Fruit fly (Drosophila melanogaster) whole organism, wandering third instar larva: Measurements from ENCODE around the gene FoxK.

Experiments
- Abd-B ChIP-seq: fragments of >200 bp; optimal IDR thresholded peaks from 2 replicates; lab custom pipeline; 2017; ENCODE audit warnings: missing biosample characterization, missing genetic modification characterization
- CG32264 ChIP-seq: fragments of 200-800 bp; sonication (Bioruptor generic); optimal IDR thresholded peaks from 2 replicates; lab custom pipeline; 2016; ENCODE audit warnings: missing biosample characterization, missing genetic modification characterization
- CG9705 ChIP-seq: fragments of 200-800 bp; sonication (Bioruptor generic); optimal IDR thresholded peaks from 2 replicates; lab custom pipeline; 2018; ENCODE audit warnings: missing biosample characterization, mild to moderate bottlenecking, missing genetic modification characterization
- CrebA ChIP-seq: fragments of 200-800 bp; sonication (Bioruptor generic); optimal IDR thresholded peaks from 2 replicates; lab custom pipeline; 2016; ENCODE audit warnings: missing biosample characterization, mild to moderate bottlenecking, missing genetic modification characterization, borderline replicate concordance
- Dfd ChIP-seq: fragments of >200 bp; optimal IDR thresholded peaks from 2 replicates; lab custom pipeline; 2017; ENCODE audit warnings: missing biosample characterization, missing genetic modification characterization
- Dif ChIP-seq: fragments of 200-275, 200-300 bp; sonication (Bioruptor generic); optimal IDR thresholded peaks from 2 replicates; lab custom pipeline; 2018; ENCODE audit warnings: missing biosample characterization, missing genetic modification characterization; ENCODE audit not compliant: partially characterized antibody
- GATAd ChIP-seq: sonication (Bioruptor generic); optimal IDR thresholded peaks from 2 replicates; lab custom pipeline; 2016; ENCODE audit warnings: missing biosample characterization, missing genetic modification characterization
- HLH106 ChIP-seq: fragments of 200-800 bp; optimal IDR thresholded peaks from 3 replicates; lab custom pipeline; 2019; ENCODE audit warnings: missing biosample characterization, mild to moderate bottlenecking, missing genetic modification characterization, moderate library complexity
- Hnf4 ChIP-seq: fragments of 200-800 bp; sonication (Bioruptor generic); optimal IDR thresholded peaks from 2 replicates; lab custom pipeline; 2016; ENCODE audit warnings: missing biosample characterization, mild to moderate bottlenecking, missing genetic modification characterization
- Hr78 ChIP-seq: fragments of >200 bp; optimal IDR thresholded peaks from 2 replicates; lab custom pipeline; 2017; ENCODE audit warnings: missing biosample characterization, missing genetic modification characterization
- Hr83 ChIP-seq: fragments of 200-300 bp; sonication (Bioruptor generic); optimal IDR thresholded peaks from 2 replicates; lab custom pipeline; 2016; ENCODE audit warnings: missing biosample characterization, mild to moderate bottlenecking, missing genetic modification characterization, moderate library complexity; ENCODE audit not compliant: poor library complexity, severe bottlenecking
- Jra ChIP-seq: sonication (Bioruptor generic); optimal IDR thresholded peaks from 2 replicates; lab custom pipeline; 2016; ENCODE audit warnings: missing biosample characterization, missing genetic modification characterization
- Mio ChIP-seq: sonication (Bioruptor generic); optimal IDR thresholded peaks from 2 replicates; lab custom pipeline; 2016; ENCODE audit warnings: missing biosample characterization, missing genetic modification characterization
- Myc ChIP-seq: fragments of >200 bp; optimal IDR thresholded peaks from 2 replicates; lab custom pipeline; 2017
- N ChIP-seq: fragments of >200 bp; optimal IDR thresholded peaks from 2 replicates; lab custom pipeline; 2018; ENCODE audit warnings: missing biosample characterization, missing external identifiers, missing genetic modification characterization
- OdsH ChIP-seq: fragments of 200-800 bp; sonication (Bioruptor generic); optimal IDR thresholded peaks from 2 replicates; lab custom pipeline; 2016; ENCODE audit warnings: missing biosample characterization, mild to moderate bottlenecking, missing genetic modification characterization
- Rel ChIP-seq, 2 experiments: fragments of 200-800 bp; sonication (Bioruptor generic) in 1 of 2; optimal IDR thresholded peaks; 2 replicates in 1 of 2; 3 replicates in 1 of 2; lab custom pipeline; 2016 to 2019; ENCODE audit warnings: mild to moderate bottlenecking in 2 of 2, missing biosample characterization in 2 of 2, missing genetic modification characterization in 2 of 2, moderate library complexity in 1 of 2
- Sp1 ChIP-seq: fragments of 200-800 bp; sonication (Bioruptor generic); optimal IDR thresholded peaks from 3 replicates; lab custom pipeline; 2019; ENCODE audit warnings: missing biosample characterization, mild to moderate bottlenecking, missing genetic modification characterization, moderate library complexity
- Vsx2 ChIP-seq: fragments of 200-300, 225-300 bp; sonication (Bioruptor generic); optimal IDR thresholded peaks from 2 replicates; lab custom pipeline; 2018; ENCODE audit warnings: missing biosample characterization, missing genetic modification characterization; ENCODE audit not compliant: partially characterized antibody
- br ChIP-seq: fragments of 200-800 bp; sonication (Bioruptor generic); optimal IDR thresholded peaks from 2 replicates; lab custom pipeline; 2016; ENCODE audit warnings: missing biosample characterization, missing genetic modification characterization
- brk ChIP-seq: fragments of 200-800 bp; sonication (Bioruptor generic); optimal IDR thresholded peaks from 2 replicates; lab custom pipeline; 2016; ENCODE audit warnings: missing biosample characterization, mild to moderate bottlenecking, missing genetic modification characterization
- dl ChIP-seq, 2 experiments: fragments of 175-275, 200-275 bp in 1 of 2; fragments of 200-275 bp in 1 of 2; sonication (Bioruptor generic); optimal IDR thresholded peaks; lab custom pipeline; 2018; ENCODE audit warnings: mild to moderate bottlenecking in 2 of 2, missing biosample characterization in 2 of 2, missing genetic modification characterization in 2 of 2, moderate library complexity in 2 of 2; ENCODE audit not compliant: partially characterized antibody in 2 of 2, insufficient read depth in 1 of 2
- dmrt93B ChIP-seq: fragments of 200-800 bp; sonication (Bioruptor generic); optimal IDR thresholded peaks from 2 replicates; lab custom pipeline; 2018; ENCODE audit warnings: missing biosample characterization, mild to moderate bottlenecking, missing genetic modification characterization
- dsf ChIP-seq: sonication (Bioruptor generic); optimal IDR thresholded peaks from 2 replicates; lab custom pipeline; 2016; ENCODE audit warnings: missing biosample characterization, missing genetic modification characterization, borderline replicate concordance
- ey ChIP-seq: fragments of 200-800 bp; sonication (Bioruptor generic); optimal IDR thresholded peaks from 2 replicates; lab custom pipeline; 2016; ENCODE audit warnings: missing biosample characterization, missing genetic modification characterization
- foxo ChIP-seq, 2 experiments: fragments of 200-800 bp; sonication (Bioruptor generic); optimal IDR thresholded peaks; 2 replicates in 1 of 2; 3 replicates in 1 of 2; lab custom pipeline; 2016 to 2017; ENCODE audit warnings: missing biosample characterization in 2 of 2, missing genetic modification characterization in 2 of 2
- fru ChIP-seq: fragments of 200-800 bp; sonication (Bioruptor generic); optimal IDR thresholded peaks from 3 replicates; lab custom pipeline; 2016; ENCODE audit warnings: missing biosample characterization, mild to moderate bottlenecking, missing genetic modification characterization
- h ChIP-seq: fragments of 200-800 bp; sonication (Bioruptor generic); optimal IDR thresholded peaks from 3 replicates; lab custom pipeline; 2016; ENCODE audit warnings: missing biosample characterization, mild to moderate bottlenecking, missing genetic modification characterization
- jim ChIP-seq: fragments of 175-275, 200-325 bp; sonication (Bioruptor generic); optimal IDR thresholded peaks from 2 replicates; lab custom pipeline; 2016; ENCODE audit warnings: missing biosample characterization, mild to moderate bottlenecking, missing genetic modification characterization
- lola ChIP-seq: fragments of >200 bp; optimal IDR thresholded peaks from 2 replicates; lab custom pipeline; 2017; ENCODE audit warnings: missing biosample characterization, missing genetic modification characterization
- pan ChIP-seq: fragments of >200 bp; optimal IDR thresholded peaks from 2 replicates; lab custom pipeline; 2017
- psq ChIP-seq: fragments of 200-800 bp; sonication (Bioruptor generic); optimal IDR thresholded peaks from 3 replicates; lab custom pipeline; 2017; ENCODE audit warnings: missing biosample characterization, mild to moderate bottlenecking, missing genetic modification characterization, moderate library complexity
- rgr ChIP-seq: fragments of 200-800 bp; sonication (Bioruptor generic); optimal IDR thresholded peaks from 3 replicates; lab custom pipeline; 2016; ENCODE audit warnings: missing biosample characterization, mild to moderate bottlenecking, missing genetic modification characterization
- sage ChIP-seq: fragments of 200-800 bp; sonication (Bioruptor generic); optimal IDR thresholded peaks from 2 replicates; lab custom pipeline; 2016; ENCODE audit warnings: missing biosample characterization, mild to moderate bottlenecking, missing genetic modification characterization
- sv ChIP-seq: fragments of 200-800 bp; sonication (Bioruptor generic); optimal IDR thresholded peaks from 3 replicates; lab custom pipeline; 2016; ENCODE audit warnings: missing biosample characterization, missing genetic modification characterization
- tai ChIP-seq: sonication (Bioruptor generic); optimal IDR thresholded peaks from 2 replicates; lab custom pipeline; 2016; ENCODE audit warnings: missing biosample characterization, missing genetic modification characterization
- usp ChIP-seq: fragments of >200 bp; optimal IDR thresholded peaks from 2 replicates; lab custom pipeline; 2017; ENCODE audit warnings: missing biosample characterization, missing genetic modification characterization
- woc ChIP-seq: sonication (Bioruptor generic); optimal IDR thresholded peaks from 2 replicates; lab custom pipeline; 2016; ENCODE audit warnings: missing biosample characterization, mild to moderate bottlenecking, missing genetic modification characterization

Gene FoxK

DNA sequence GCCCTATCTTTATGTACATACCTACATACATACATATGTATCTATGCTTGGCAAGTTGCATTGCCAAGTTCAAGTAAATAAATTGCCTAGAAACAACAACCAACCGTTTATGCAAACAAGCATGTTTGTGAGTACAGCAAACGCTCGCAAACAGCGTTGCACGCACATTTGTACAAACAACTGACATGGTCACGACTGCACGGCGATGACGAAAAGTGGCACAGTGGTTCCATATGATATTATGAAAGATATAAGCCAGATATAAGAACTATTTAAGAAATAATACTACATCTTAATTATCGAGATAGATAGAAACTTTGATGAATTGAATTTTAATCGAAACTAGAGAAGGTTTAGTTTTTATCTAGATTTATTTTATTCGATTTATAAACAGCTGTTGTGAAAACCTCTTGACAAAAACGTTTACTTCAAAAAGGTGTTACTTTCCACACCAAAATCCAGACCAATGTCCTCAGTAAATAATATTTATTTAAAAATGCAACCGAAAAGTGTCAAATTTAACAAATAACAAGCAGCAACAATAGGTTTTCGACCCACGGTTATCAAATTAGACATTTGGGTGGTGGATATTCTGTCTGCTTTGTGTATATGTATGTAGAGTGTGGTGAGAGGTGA, 30.7 kb downstream of the FoxK start:
- TF ChIP-seq CG32264 (GFP tag; lab: Kevin White, UChicago) (peak; percentile 13), Jra (GFP tag; lab: Kevin White, UChicago) (peak; percentile 8), Dfd (no peak), woc (GFP tag; lab: Kevin White, UChicago) (peak; percentile 68), HLH106 (tag; lab: Kevin White, UChicago) (peak; percentile 54), lola (no peak), ey (GFP tag; lab: Kevin White, UChicago) (peak; percentile 74), brk (GFP tag; lab: Kevin White, UChicago) (peak; percentile 40), usp (GFP tag; lab: Kevin White, UChicago) (no peak), h (peak; percentile 81), fru (GFP tag; lab: Kevin White, UChicago) (peak; percentile 72), dmrt93B (GFP tag; lab: Kevin White, UChicago) (peak; percentile 6), rgr (GFP tag; lab: Kevin White, UChicago) (peak; percentile 74), Myc (lab: Kevin White, UChicago) (no peak), dl (GFP tag; optimal IDR thresholded peaks at IDR 0.05; lab: Kevin White, UChicago; ENCODE audit: insufficient read depth in 1 of 2, partially characterized antibody in 2 of 2) (no peak), jim (GFP tag; lab: Kevin White, UChicago) (peak; percentile 55), sv (GFP tag; lab: Kevin White, UChicago) (peak; percentile 90), tai (GFP tag; lab: Kevin White, UChicago) (peak; percentile 78), GATAd (GFP tag; lab: Kevin White, UChicago) (peak; percentile 25), foxo (GFP tag; optimal IDR thresholded peaks at IDR 0.05; lab: Kevin White, UChicago) (peak in 1 of 2 experiments; percentile 84), CrebA (no peak), OdsH (peak; percentile 80), psq (GFP tag; lab: Kevin White, UChicago) (peak; percentile 79), Hr83 (peak; percentile 96), Hnf4 (GFP tag; lab: Kevin White, UChicago) (peak; percentile 47), br (GFP tag; lab: Kevin White, UChicago) (peak; percentile 70), Sp1 (GFP tag; lab: Kevin White, UChicago) (peak; percentile 76), sage (peak; percentile 42)

- TF ChIP-seq rgr (GFP tag; lab: Kevin White, UChicago): no peak
- TF ChIP-seq HLH106 (tag; lab: Kevin White, UChicago): no peak
- no peak for TF ChIP-seq lola
- TF ChIP-seq, all 38 proteins: peak for 0
These were observed 34.8 kb downstream of the FoxK start for dm6 chr3L:11085810-11086209.

DNA sequence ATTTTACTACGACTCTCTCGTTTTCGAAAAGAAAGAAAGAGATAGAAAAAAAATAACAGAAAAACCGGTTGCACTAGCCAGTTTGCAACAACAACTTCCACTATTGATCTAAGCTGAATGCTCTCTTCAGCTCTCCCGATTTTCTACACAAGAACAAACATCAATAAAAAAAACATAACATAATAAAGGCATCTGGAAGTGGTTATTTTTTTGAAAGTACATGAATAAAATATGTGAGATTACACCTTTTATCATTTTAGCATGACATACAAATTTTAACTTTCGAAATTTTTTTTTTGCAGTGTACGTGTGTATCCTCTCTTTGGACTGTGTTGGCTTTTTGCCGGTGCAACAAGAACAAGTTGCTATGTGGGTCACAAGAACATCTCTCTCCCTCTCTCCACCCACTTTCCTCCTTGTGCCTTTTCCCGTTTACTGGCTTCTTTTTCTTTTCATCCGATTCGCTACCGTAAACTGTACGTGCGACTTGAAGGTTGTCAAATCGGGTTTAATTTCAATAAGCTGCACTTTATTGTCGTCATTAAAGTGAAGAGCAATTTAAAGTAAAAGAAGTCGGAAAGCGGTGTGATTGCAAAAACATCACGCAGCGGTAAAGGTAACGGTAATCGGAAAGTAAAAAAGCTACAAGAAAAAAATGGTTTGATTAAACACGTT, 35.9 kb downstream of the FoxK start:
- TF ChIP-seq psq (GFP tag; lab: Kevin White, UChicago) (peak; percentile 70), sage (peak; percentile 51), ey (GFP tag; lab: Kevin White, UChicago) (peak; percentile 89), dsf (no peak), pan (lab: Kevin White, UChicago) (no peak), Dif (no peak), Mio (GFP tag; lab: Kevin White, UChicago) (no peak), CG9705 (GFP tag; lab: Kevin White, UChicago) (no peak), br (GFP tag; lab: Kevin White, UChicago) (peak; percentile 74), OdsH (peak; percentile 87), jim (GFP tag; lab: Kevin White, UChicago) (no peak), HLH106 (tag; lab: Kevin White, UChicago) (no peak), Hnf4 (GFP tag; lab: Kevin White, UChicago) (no peak), Sp1 (GFP tag; lab: Kevin White, UChicago) (no peak), N (GFP tag; lab: Kevin White, UChicago) (no peak), Hr78 (GFP tag; lab: Kevin White, UChicago) (no peak), lola (no peak), rgr (GFP tag; lab: Kevin White, UChicago) (peak; percentile 88), Abd-B (GFP tag; lab: Kevin White, UChicago) (no peak), fru (GFP tag; lab: Kevin White, UChicago) (no peak), dl (GFP tag; optimal IDR thresholded peaks at IDR 0.05; lab: Kevin White, UChicago; ENCODE audit: insufficient read depth in 1 of 2, partially characterized antibody in 2 of 2) (no peak), Vsx2 (GFP tag; lab: Kevin White, UChicago) (no peak), h (no peak), foxo (GFP tag; optimal IDR thresholded peaks at IDR 0.05; lab: Kevin White, UChicago) (no peak), Jra (GFP tag; lab: Kevin White, UChicago) (no peak), Dfd (no peak), Rel (GFP tag; optimal IDR thresholded peaks at IDR 0.05; lab: Kevin White, UChicago) (no peak), Rel (tag; optimal IDR thresholded peaks at IDR 0.05; lab: Kevin White, UChicago) (no peak), usp (GFP tag; lab: Kevin White, UChicago) (no peak), Myc (lab: Kevin White, UChicago) (no peak), Hr83 (no peak), GATAd (GFP tag; lab: Kevin White, UChicago) (no peak), CG32264 (GFP tag; lab: Kevin White, UChicago) (peak; percentile 56), CrebA (no peak), dmrt93B (GFP tag; lab: Kevin White, UChicago) (no peak), tai (GFP tag; lab: Kevin White, UChicago) (no peak), woc (GFP tag; lab: Kevin White, UChicago) (peak; percentile 49), brk (GFP tag; lab: Kevin White, UChicago) (no peak), sv (GFP tag; lab: Kevin White, UChicago) (peak; percentile 95)
- TF ChIP-seq, all 38 proteins: peak for 9
